Fruit fly (Drosophila melanogaster) whole organism, embryonic: Measurements from ENCODE around the gene Gorab.

Experiments
- BEAF-32 ChIP-seq: fragments of 200-800 bp; sonication (Bioruptor generic); optimal IDR thresholded peaks from 3 replicates; lab custom pipeline; 2017; ENCODE audit warnings: missing biosample characterization, missing genetic modification characterization, mild to moderate bottlenecking, moderate library complexity, missing genetic modification reagents
- C15 ChIP-seq: fragments of 200-800 bp; sonication (Bioruptor generic); IDR thresholded peaks from 3 replicates; pipeline ENCODE4 v1.3.6; 2022; ENCODE audit warnings: missing biosample characterization, missing genetic modification characterization
- CG10543 ChIP-seq: fragments of 200-800 bp; sonication (Bioruptor generic); optimal IDR thresholded peaks from 3 replicates; lab custom pipeline; 2017; ENCODE audit warnings: missing biosample characterization, mild to moderate bottlenecking, missing genetic modification characterization, moderate library complexity
- CG11093 ChIP-seq: fragments of 200-800 bp; sonication (Bioruptor generic); IDR thresholded peaks from 3 replicates; pipeline ENCODE4 v1.3.6; 2022; ENCODE audit warnings: missing biosample characterization, missing genetic modification characterization
- CG11504 ChIP-seq: fragments of 200-800 bp; sonication (Bioruptor generic); optimal IDR thresholded peaks from 3 replicates; lab custom pipeline; 2019; ENCODE audit warnings: missing biosample characterization, mild to moderate bottlenecking, missing genetic modification characterization, moderate library complexity
- CG11723 ChIP-seq: fragments of 200-800 bp; sonication (Bioruptor generic); optimal IDR thresholded peaks from 2 replicates; lab custom pipeline; 2017; ENCODE audit warnings: missing biosample characterization, mild to moderate bottlenecking, missing genetic modification characterization
- CG12391 ChIP-seq: fragments of 200-800 bp; sonication (Bioruptor generic); optimal IDR thresholded peaks from 3 replicates; lab custom pipeline; 2018; ENCODE audit warnings: missing biosample characterization, mild to moderate bottlenecking, missing genetic modification characterization, moderate library complexity
- CG13894 ChIP-seq: fragments of 200-800 bp; sonication (Bioruptor generic); optimal IDR thresholded peaks from 3 replicates; lab custom pipeline; 2018; ENCODE audit warnings: missing biosample characterization, mild to moderate bottlenecking, missing genetic modification characterization, moderate library complexity
- CG14441 ChIP-seq: fragments of 200-800 bp; sonication (Bioruptor generic); IDR thresholded peaks from 2 replicates; pipeline ENCODE4 v1.3.6; 2022; ENCODE audit warnings: missing biosample characterization, missing genetic modification characterization
- CG16779 ChIP-seq: fragments of 200-800 bp; sonication (Bioruptor generic); IDR thresholded peaks from 2 replicates; pipeline ENCODE4 v1.3.6; 2022; ENCODE audit warnings: missing biosample characterization, missing genetic modification characterization
- CG16815 ChIP-seq: fragments of 200-800 bp; sonication (Bioruptor generic); optimal IDR thresholded peaks from 3 replicates; lab custom pipeline; 2017; ENCODE audit warnings: missing biosample characterization, mild to moderate bottlenecking, missing genetic modification characterization
- CG17361 ChIP-seq: fragments of 200-800 bp; sonication (Bioruptor generic); IDR thresholded peaks from 3 replicates; pipeline ENCODE4 v1.3.6; 2022; ENCODE audit warnings: missing biosample characterization, missing genetic modification characterization
- CG18262 ChIP-seq: fragments of 200-800 bp; optimal IDR thresholded peaks from 3 replicates; lab custom pipeline; 2019; ENCODE audit warnings: missing biosample characterization, mild to moderate bottlenecking, missing genetic modification characterization, moderate library complexity
- CG3407 ChIP-seq: fragments of 200-800 bp; sonication (Bioruptor generic); optimal IDR thresholded peaks from 2 replicates; lab custom pipeline; 2018; ENCODE audit warnings: missing biosample characterization, mild to moderate bottlenecking, missing genetic modification characterization
- CG3995 ChIP-seq: fragments of 200-800 bp; sonication (Bioruptor generic); optimal IDR thresholded peaks from 3 replicates; lab custom pipeline; 2016; ENCODE audit warnings: missing biosample characterization, missing genetic modification characterization
- CG42726 ChIP-seq: fragments of 200-800 bp; sonication (Bioruptor generic); IDR thresholded peaks from 2 replicates; pipeline ENCODE4 v1.3.6; 2022; ENCODE audit warnings: missing biosample characterization, missing genetic modification characterization; ENCODE audit not compliant: partially characterized antibody
- CG4328 ChIP-seq: fragments of 200-800 bp; sonication (Bioruptor generic); optimal IDR thresholded peaks from 3 replicates; lab custom pipeline; 2017; ENCODE audit warnings: missing biosample characterization, missing genetic modification reagents, missing genetic modification characterization
- CG4404 ChIP-seq: fragments of 200-800 bp; sonication (Bioruptor generic); IDR thresholded peaks from 2 replicates; pipeline ENCODE4 v1.3.6; 2022; ENCODE audit warnings: missing biosample characterization, missing genetic modification characterization
- CG5953 ChIP-seq: fragments of 200-800 bp; sonication (Bioruptor generic); IDR thresholded peaks from 2 replicates; pipeline ENCODE4 v1.3.6; 2022; ENCODE audit warnings: missing biosample characterization, missing genetic modification characterization
- CG6272 ChIP-seq: fragments of 200-800 bp; sonication (Bioruptor generic); IDR thresholded peaks from 2 replicates; pipeline ENCODE4 v1.3.6; 2022; ENCODE audit warnings: missing biosample characterization, missing genetic modification characterization
- CG6654 ChIP-seq: fragments of 200-800 bp; sonication (Bioruptor generic); optimal IDR thresholded peaks from 2 replicates; lab custom pipeline; 2017; ENCODE audit warnings: missing biosample characterization, mild to moderate bottlenecking, missing genetic modification characterization
- CG7786 ChIP-seq: fragments of 200-800 bp; sonication (Bioruptor generic); optimal IDR thresholded peaks from 2 replicates; lab custom pipeline; 2016; ENCODE audit warnings: missing biosample characterization, missing genetic modification characterization
- Dad ChIP-seq: fragments of 200-800 bp; sonication (Bioruptor generic); optimal IDR thresholded peaks from 3 replicates; lab custom pipeline; 2016; ENCODE audit warnings: missing biosample characterization, missing genetic modification characterization
- Dek ChIP-seq: fragments of 200-800 bp; sonication (Bioruptor generic); optimal IDR thresholded peaks from 3 replicates; lab custom pipeline; 2019; ENCODE audit warnings: missing biosample characterization, mild to moderate bottlenecking, missing genetic modification characterization, moderate library complexity
- Drgx ChIP-seq: fragments of 200-800 bp; sonication (Bioruptor generic); IDR thresholded peaks from 2 replicates; pipeline ENCODE4 v1.3.6; 2022; ENCODE audit warnings: missing biosample characterization, missing genetic modification characterization
- Eip74EF ChIP-seq, 2 experiments: fragments of 200-800 bp in 1 of 2; fragments of >200 bp in 1 of 2; sonication (Bioruptor generic) in 1 of 2; optimal IDR thresholded peaks; 2 replicates each; lab custom pipeline; 2017 to 2019; ENCODE audit warnings: missing biosample characterization in 2 of 2, missing genetic modification characterization in 2 of 2, mild to moderate bottlenecking in 1 of 2, moderate library complexity in 1 of 2
- Gug ChIP-seq: fragments of 200-800 bp; sonication (Bioruptor generic); IDR thresholded peaks from 4 replicates; pipeline ENCODE4 v1.3.6; 2022; ENCODE audit warnings: missing biosample characterization, missing genetic modification characterization
- Hey ChIP-seq: fragments of 200-800 bp; sonication (Bioruptor generic); optimal IDR thresholded peaks from 3 replicates; lab custom pipeline; 2018; ENCODE audit warnings: missing biosample characterization, mild to moderate bottlenecking, missing genetic modification characterization
- Hr39 ChIP-seq: fragments of >200 bp; optimal IDR thresholded peaks from 2 replicates; lab custom pipeline; 2017
- MBD-R2 ChIP-seq: fragments of 200-800 bp; sonication (Bioruptor generic); IDR thresholded peaks from 2 replicates; pipeline ENCODE4 v1.3.6; 2022; ENCODE audit warnings: missing biosample characterization, missing genetic modification characterization
- Med ChIP-seq: fragments of 200-800 bp; sonication (Bioruptor generic); peaks from one replicate; lab custom pipeline; 2016; ENCODE audit warnings: missing biosample characterization, missing genetic modification characterization, mild to moderate bottlenecking, inconsistent platforms, moderate library complexity
- Pdp1 ChIP-seq, 2 experiments: fragments of 200-800 bp; sonication (Bioruptor generic); optimal IDR thresholded peaks; 3 replicates each; lab custom pipeline; 2016; ENCODE audit warnings: missing biosample characterization in 2 of 2, missing genetic modification characterization in 2 of 2, mild to moderate bottlenecking in 1 of 2, moderate library complexity in 1 of 2
- Ravus ChIP-seq: fragments of 200-800 bp; sonication (Bioruptor generic); IDR thresholded peaks from 2 replicates; pipeline ENCODE4 v1.3.6; 2022; ENCODE audit warnings: missing biosample characterization, missing genetic modification characterization
- Sry-β ChIP-seq: fragments of 200-800 bp; sonication (Bioruptor generic); optimal IDR thresholded peaks from 2 replicates; lab custom pipeline; 2018; ENCODE audit warnings: missing biosample characterization, mild to moderate bottlenecking, missing genetic modification characterization, moderate library complexity
- Vsx1 ChIP-seq: fragments of 200-800 bp; sonication (Bioruptor generic); optimal IDR thresholded peaks from 2 replicates; lab custom pipeline; 2017; ENCODE audit warnings: missing biosample characterization, mild to moderate bottlenecking, missing genetic modification characterization, missing genetic modification reagents
- fd102C ChIP-seq: fragments of 200-800 bp; sonication (Bioruptor generic); optimal IDR thresholded peaks from 2 replicates; lab custom pipeline; 2018; ENCODE audit warnings: missing biosample characterization, mild to moderate bottlenecking, missing genetic modification characterization, moderate library complexity
- fd3F ChIP-seq: fragments of 200-800 bp; sonication (Bioruptor generic); optimal IDR thresholded peaks from 2 replicates; lab custom pipeline; 2018; ENCODE audit warnings: missing biosample characterization, mild to moderate bottlenecking, missing genetic modification characterization, moderate library complexity
- ftz-f1 ChIP-seq: fragments of 200-800 bp; sonication (Bioruptor generic); optimal IDR thresholded peaks from 2 replicates; lab custom pipeline; 2016; ENCODE audit warnings: missing biosample characterization, missing genetic modification characterization
- gcm2 ChIP-seq: fragments of 200-800 bp; sonication (Bioruptor generic); optimal IDR thresholded peaks from 2 replicates; lab custom pipeline; 2016; ENCODE audit warnings: missing biosample characterization, missing genetic modification characterization
- grn ChIP-seq: fragments of 200-800 bp; sonication (Bioruptor generic); optimal IDR thresholded peaks from 3 replicates; lab custom pipeline; 2017; ENCODE audit warnings: missing biosample characterization, missing genetic modification characterization
- ken ChIP-seq: fragments of 200-800 bp; sonication (Bioruptor generic); IDR thresholded peaks from 3 replicates; pipeline ENCODE4 v1.3.6; 2022; ENCODE audit warnings: missing biosample characterization, missing genetic modification characterization
- lab ChIP-seq: fragments of 200-800 bp; sonication (Bioruptor generic); optimal IDR thresholded peaks from 3 replicates; lab custom pipeline; 2017; ENCODE audit warnings: missing biosample characterization, missing genetic modification characterization, mild to moderate bottlenecking, moderate library complexity, missing genetic modification reagents
- odd ChIP-seq: fragments of 200-800 bp; sonication (Bioruptor generic); optimal IDR thresholded peaks from 2 replicates; lab custom pipeline; 2017; ENCODE audit warnings: missing biosample characterization, mild to moderate bottlenecking, missing genetic modification characterization
- pnt ChIP-seq: fragments of 200-800 bp; sonication (Bioruptor generic); optimal IDR thresholded peaks from 3 replicates; lab custom pipeline; 2016; ENCODE audit warnings: missing biosample characterization, missing genetic modification characterization
- rib ChIP-seq: fragments of 200-800 bp; sonication (Bioruptor generic); IDR thresholded peaks from 2 replicates; pipeline ENCODE4 v1.3.6; 2022; ENCODE audit warnings: missing biosample characterization, missing genetic modification characterization
- salm ChIP-seq: fragments of 200-800 bp; sonication (Bioruptor generic); optimal IDR thresholded peaks from 2 replicates; lab custom pipeline; 2018; ENCODE audit warnings: missing biosample characterization, mild to moderate bottlenecking, missing genetic modification characterization
- sc ChIP-seq, 3 experiments: fragments of >200 bp in 2 of 3; fragments of 200-800 bp in 1 of 3; sonication (Bioruptor generic) in 1 of 3; optimal IDR thresholded peaks; 2 replicates in 2 of 3; 3 replicates in 1 of 3; lab custom pipeline; 2017; ENCODE audit warnings: mild to moderate bottlenecking in 1 of 3, missing biosample characterization in 1 of 3, missing genetic modification characterization in 1 of 3, missing genetic modification reagents in 1 of 3
- sd ChIP-seq: fragments of 200-800 bp; sonication (Bioruptor generic); optimal IDR thresholded peaks from 3 replicates; lab custom pipeline; 2018; ENCODE audit warnings: missing biosample characterization, mild to moderate bottlenecking, missing genetic modification characterization, moderate library complexity
- stc ChIP-seq: fragments of 200-800 bp; sonication (Bioruptor generic); IDR thresholded peaks from 2 replicates; pipeline ENCODE4 v1.3.6; 2022; ENCODE audit warnings: missing biosample characterization, missing genetic modification characterization
- ttk ChIP-seq: fragments of 200-800 bp; sonication (Bioruptor generic); IDR thresholded peaks from 2 replicates; pipeline ENCODE4 v2.1.2; 2022; ENCODE audit warnings: missing biosample characterization, missing genetic modification characterization
- twi ChIP-seq: fragments of 200-800 bp; optimal IDR thresholded peaks from 2 replicates; lab custom pipeline; 2019; ENCODE audit warnings: missing biosample characterization, mild to moderate bottlenecking, missing genetic modification characterization, moderate library complexity

Gene Gorab

dm6 chr3L:17430957-17431585, 2.4 kb upstream of the Gorab start (continued):
- TF ChIP-seq Dek (tag; lab: Kevin White, UChicago) (no peak), Hr39 (no peak), Hey (no peak), stc (GFP tag; lab: Robert Waterston, UW) (no peak), CG11093 (GFP tag; lab: Robert Waterston, UW) (no peak), fd3F (no peak), CG7786 (GFP tag; lab: Kevin White, UChicago) (no peak), CG14441 (GFP tag; lab: Robert Waterston, UW) (peak; percentile 51; the same call in 1 of the 2 replicates), Sry-β (no peak), CG12391 (tag; lab: Kevin White, UChicago) (no peak), CG42726 (GFP tag; lab: Robert Waterston, UW) (no peak), CG11504 (tag; lab: Kevin White, UChicago) (peak; percentile 15), CG11723 (GFP tag; lab: Kevin White, UChicago) (no peak), pnt (GFP tag; lab: Kevin White, UChicago) (no peak), lab (GFP tag; lab: Kevin White, UChicago) (peak; percentile 40), Drgx (GFP tag; lab: Robert Waterston, UW) (no peak), twi (tag; lab: Kevin White, UChicago) (no peak), CG18262 (tag; lab: Kevin White, UChicago) (no peak), ken (GFP tag; lab: Robert Waterston, UW) (no peak), ttk (GFP tag; lab: Robert Waterston, UW) (no peak), Dad (GFP tag; lab: Kevin White, UChicago) (no peak), CG3407 (GFP tag; lab: Kevin White, UChicago) (no peak), CG6272 (GFP tag; lab: Robert Waterston, UW) (no peak), C15 (GFP tag; lab: Robert Waterston, UW) (no peak), Vsx1 (GFP tag; lab: Kevin White, UChicago) (peak; percentile 7), CG4404 (GFP tag; lab: Robert Waterston, UW) (no peak), odd (no peak), gcm2 (no peak), fd102C (GFP tag; lab: Kevin White, UChicago) (no peak), CG16815 (GFP tag; lab: Kevin White, UChicago) (no peak), Gug (GFP tag; lab: Robert Waterston, UW) (no peak), salm (tag; lab: Kevin White, UChicago) (no peak), sc (optimal IDR thresholded peaks at IDR 0.05; lab: Kevin White, UChicago) (no peak), sc (GFP tag; optimal IDR thresholded peaks at IDR 0.05; lab: Kevin White, UChicago) (no peak), CG5953 (GFP tag; lab: Robert Waterston, UW) (no peak), CG3995 (GFP tag; lab: Kevin White, UChicago) (no peak), CG17361 (GFP tag; lab: Robert Waterston, UW) (no peak), CG6654 (no peak), CG4328 (GFP tag; lab: Kevin White, UChicago) (no peak)

DNA sequence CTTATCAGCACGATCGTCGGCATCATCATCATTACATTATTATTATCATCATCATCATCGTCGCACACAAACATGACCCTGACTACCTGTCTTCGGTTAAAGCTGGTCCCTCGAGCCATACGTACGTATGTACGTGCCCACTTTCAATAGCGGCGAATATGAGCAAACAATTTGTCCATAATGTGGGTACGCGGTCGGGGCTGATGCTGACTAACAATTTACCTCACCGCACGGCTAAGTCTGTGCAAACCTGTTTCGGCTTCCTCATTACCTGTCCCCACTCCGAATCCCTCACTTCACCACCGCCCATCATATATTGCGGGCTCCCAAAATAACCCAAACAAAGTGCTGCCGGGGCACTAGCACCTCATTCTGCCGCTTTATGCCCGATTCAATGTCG, 1.8 kb upstream of the Gorab start:
- TF ChIP-seq CG16779 (GFP tag; lab: Robert Waterston, UW) (0 out of 2 replicates have a peak, but pooled peaks have one; percentile 9), ftz-f1 (GFP tag; lab: Kevin White, UChicago) (peak; percentile 21), rib (peak; percentile 43; the same call in 1 of the 2 replicates), MBD-R2 (no peak), Ravus (GFP tag; lab: Robert Waterston, UW) (no peak), CG13894 (tag; lab: Kevin White, UChicago) (peak; percentile 73), Pdp1 (GFP tag; optimal IDR thresholded peaks at IDR 0.05; lab: Kevin White, UChicago) (peak in 1 of 2 experiments; percentile 4), CG10543 (GFP tag; lab: Kevin White, UChicago) (peak; percentile 81), BEAF-32 (GFP tag; lab: Kevin White, UChicago) (no peak), CG5953 (GFP tag; lab: Robert Waterston, UW) (0 out of 2 replicates have a peak, but pooled peaks have one; percentile 22), grn (GFP tag; lab: Kevin White, UChicago) (peak; percentile 67), Med (GFP tag; lab: Kevin White, UChicago) (peak; percentile 48), sd (tag; lab: Kevin White, UChicago) (peak; percentile 61), Eip74EF (GFP tag; optimal IDR thresholded peaks at IDR 0.05; lab: Kevin White, UChicago) (peak in 1 of 2 experiments; percentile 43)
